Fruit fly (Drosophila melanogaster): Measurements from ENCODE around the gene CG12231.

Gene CG12231

dm6 chrX:19579648-19580301, 48.2 kb upstream of the CG12231 start, which contains the start of gene Tao (continued):
- peak; percentile 80 for TF ChIP-seq CG6791 (GFP tag; IDR thresholded peaks at IDR 0.05; ENCODE audit: partially characterized antibody)

- TF ChIP-seq slp2 (GFP tag; optimal IDR thresholded peaks at IDR 0.05) (no peak), CG7928 (GFP tag; optimal IDR thresholded peaks at IDR 0.05) (peak; percentile 75), CG3995 (GFP tag; optimal IDR thresholded peaks at IDR 0.05) (peak; percentile 92), phol (tag; optimal IDR thresholded peaks at IDR 0.05) (no peak), B-H2 (GFP tag; optimal IDR thresholded peaks at IDR 0.05) (no peak), CG32767 (GFP tag; IDR thresholded peaks at IDR 0.05) (0 out of 2 replicates have a peak, but pooled peaks have one; percentile 21), CG8290 (GFP tag; optimal IDR thresholded peaks at IDR 0.05) (no peak), CG8290 (tag; optimal IDR thresholded peaks at IDR 0.05) (no peak), onecut (GFP tag; IDR thresholded peaks at IDR 0.05) (no peak), CG12391 (tag; optimal IDR thresholded peaks at IDR 0.05) (no peak), eyg (GFP tag; optimal IDR thresholded peaks at IDR 0.05) (no peak), CG12769 (tag; optimal IDR thresholded peaks at IDR 0.05) (peak; percentile 78), NC2α (GFP tag; optimal IDR thresholded peaks at IDR 0.05) (no peak), Hey (tag; optimal IDR thresholded peaks at IDR 0.05) (no peak), D (optimal IDR thresholded peaks at IDR 0.05) (no peak), D (GFP tag; optimal IDR thresholded peaks at IDR 0.05) (no peak), CG7357 (GFP tag; IDR thresholded peaks at IDR 0.05) (peak; percentile 70), D19A (tag; optimal IDR thresholded peaks at IDR 0.05) (no peak), seq (GFP tag; IDR thresholded peaks at IDR 0.05) (0 out of 2 replicates have a peak, but pooled peaks have one; percentile 8), CG8765 (GFP tag; IDR thresholded peaks at IDR 0.05) (no peak), CG8478 (optimal IDR thresholded peaks at IDR 0.05) (peak; percentile 99), Stat92E (GFP tag; optimal IDR thresholded peaks at IDR 0.05) (peak in 1 of 3 experiments; percentile 80), CG1832 (GFP tag; optimal IDR thresholded peaks at IDR 0.05) (peak; percentile 67), CG11085 (GFP tag; IDR thresholded peaks at IDR 0.05) (no peak), CG13624 (GFP tag; optimal IDR thresholded peaks at IDR 0.05) (no peak), Neu2 (GFP tag; optimal IDR thresholded peaks at IDR 0.05; ENCODE audit: borderline replicate concordance) (no peak), lola (GFP tag; optimal IDR thresholded peaks at IDR 0.05) (peak in 1 of 3 experiments; percentile 92), CG15011 (GFP tag; optimal IDR thresholded peaks at IDR 0.05) (no peak), mld (GFP tag; IDR thresholded peaks at IDR 0.05; ENCODE audit: partially characterized antibody) (no peak), CG3065 (GFP tag; optimal IDR thresholded peaks at IDR 0.05) (no peak), prd (optimal IDR thresholded peaks at IDR 0.05) (no peak), prd (GFP tag; IDR thresholded peaks at IDR 0.05) (0 out of 3 replicates have a peak, but pooled peaks have one; percentile 12), Optix (GFP tag; IDR thresholded peaks at IDR 0.05) (no peak), ap (GFP tag; IDR thresholded peaks at IDR 0.05) (no peak), ci (GFP tag; IDR thresholded peaks at IDR 0.05) (0 out of 3 replicates have a peak, but pooled peaks have one; percentile 23), Rfx (GFP tag; IDR thresholded peaks at IDR 0.05) (no peak), YL-1 (GFP tag; optimal IDR thresholded peaks at IDR 0.05) (no peak), CG43689 (GFP tag; IDR thresholded peaks at IDR 0.05) (no peak), sc (optimal IDR thresholded peaks at IDR 0.05) (no peak), sc (GFP tag; optimal IDR thresholded peaks at IDR 0.05) (no peak), luna (GFP tag; optimal IDR thresholded peaks at IDR 0.05) (no peak), Med (GFP tag) (peak; percentile 47), CG10543 (GFP tag; optimal IDR thresholded peaks at IDR 0.05) (no peak), Side (GFP tag; optimal IDR thresholded peaks at IDR 0.05) (no peak), CG12236 (GFP tag; optimal IDR thresholded peaks at IDR 0.05) (no peak), sima (GFP tag; optimal IDR thresholded peaks at IDR 0.05) (no peak), Sry-δ (GFP tag; optimal IDR thresholded peaks at IDR 0.05) (no peak)
Measured at dm6 chrX:19578908-19579647, 47.5 kb upstream of the CG12231 start.
